Fruit fly (Drosophila melanogaster) whole organism, embryonic: ENCODE data around the gene Mad.

Experiments used
- ATbp ChIP-seq: fragments of 200-800 bp; sonication (Bioruptor generic); optimal IDR thresholded peaks from 2 replicates; lab custom pipeline; 2017; ENCODE audit warnings: missing biosample characterization, mild to moderate bottlenecking, missing genetic modification characterization, missing genetic modification reagents
- Ada2b ChIP-seq: fragments of 200-800 bp; sonication (Bioruptor generic); IDR thresholded peaks from 2 replicates; pipeline ENCODE4 v1.3.6; 2022; ENCODE audit warnings: missing biosample characterization, missing genetic modification characterization
- Atf6 ChIP-seq: fragments of 200-800 bp; sonication (Bioruptor generic); IDR thresholded peaks from 2 replicates; pipeline ENCODE4 v1.3.6; 2022; ENCODE audit warnings: missing biosample characterization, missing genetic modification characterization
- BEAF-32 ChIP-seq: fragments of 200-800 bp; sonication (Bioruptor generic); optimal IDR thresholded peaks from 3 replicates; lab custom pipeline; 2017; ENCODE audit warnings: missing biosample characterization, missing genetic modification characterization, mild to moderate bottlenecking, moderate library complexity, missing genetic modification reagents
- Bdp1 ChIP-seq: fragments of 200-800 bp; sonication (Bioruptor generic); optimal IDR thresholded peaks from 3 replicates; lab custom pipeline; 2016; ENCODE audit warnings: missing biosample characterization, missing genetic modification characterization
- Bteb2 ChIP-seq: fragments of 200-800 bp; sonication (Bioruptor generic); optimal IDR thresholded peaks from 2 replicates; lab custom pipeline; 2016; ENCODE audit warnings: missing biosample characterization, missing genetic modification characterization
- CG11696 ChIP-seq: fragments of 200-800 bp; sonication (Bioruptor generic); IDR thresholded peaks from 2 replicates; pipeline ENCODE4 v1.3.6; 2022; ENCODE audit warnings: missing biosample characterization, missing genetic modification characterization
- CG12071 ChIP-seq: fragments of 200-800 bp; sonication (Bioruptor generic); optimal IDR thresholded peaks from 3 replicates; lab custom pipeline; 2018; ENCODE audit warnings: missing biosample characterization, mild to moderate bottlenecking, missing genetic modification characterization
- CG12104 ChIP-seq: fragments of 200-800 bp; sonication (Bioruptor generic); optimal IDR thresholded peaks from 3 replicates; lab custom pipeline; 2016; ENCODE audit warnings: missing biosample characterization, missing genetic modification characterization
- CG12769 ChIP-seq: fragments of 200-800 bp; sonication (Bioruptor generic); optimal IDR thresholded peaks from 2 replicates; lab custom pipeline; 2019; ENCODE audit warnings: missing biosample characterization, mild to moderate bottlenecking, missing genetic modification characterization, moderate library complexity
- CG15514 ChIP-seq: fragments of 200-800 bp; sonication (Bioruptor generic); optimal IDR thresholded peaks from 3 replicates; lab custom pipeline; 2017; ENCODE audit warnings: missing biosample characterization, missing genetic modification characterization, mild to moderate bottlenecking, moderate library complexity, missing genetic modification reagents
- CG17385 ChIP-seq: fragments of 200-800 bp; sonication (Bioruptor generic); optimal IDR thresholded peaks from 3 replicates; lab custom pipeline; 2018; ENCODE audit warnings: missing biosample characterization, mild to moderate bottlenecking, missing genetic modification characterization
- CG17568 ChIP-seq: fragments of 200-800 bp; sonication (Bioruptor generic); optimal IDR thresholded peaks from 2 replicates; lab custom pipeline; 2018; ENCODE audit warnings: missing biosample characterization, mild to moderate bottlenecking, missing genetic modification characterization, moderate library complexity
- CG2120 ChIP-seq: fragments of 200-800 bp; sonication (Bioruptor generic); optimal IDR thresholded peaks from 3 replicates; lab custom pipeline; 2016; ENCODE audit warnings: missing biosample characterization, missing genetic modification characterization
- CG2678 ChIP-seq: fragments of 200-800 bp; sonication (Bioruptor generic); optimal IDR thresholded peaks from 3 replicates; lab custom pipeline; 2019; ENCODE audit warnings: missing biosample characterization, mild to moderate bottlenecking, missing genetic modification characterization, moderate library complexity
- CG30403 ChIP-seq: fragments of 200-800 bp; sonication (Bioruptor generic); optimal IDR thresholded peaks from 3 replicates; lab custom pipeline; 2016; ENCODE audit warnings: missing biosample characterization, missing genetic modification characterization
- CG32767 ChIP-seq: fragments of 200-800 bp; sonication (Bioruptor generic); IDR thresholded peaks from 2 replicates; pipeline ENCODE4 v1.3.6; 2022; ENCODE audit warnings: missing biosample characterization, missing genetic modification characterization
- CG3281 ChIP-seq: fragments of 200-800 bp; sonication (Bioruptor generic); optimal IDR thresholded peaks from 3 replicates; lab custom pipeline; 2017; ENCODE audit warnings: missing biosample characterization, mild to moderate bottlenecking, missing genetic modification characterization
- CG34376 ChIP-seq: fragments of 200-800 bp; sonication (Bioruptor generic); optimal IDR thresholded peaks from 2 replicates; lab custom pipeline; 2018; ENCODE audit warnings: missing biosample characterization, mild to moderate bottlenecking, missing genetic modification characterization
- CG6175 ChIP-seq: fragments of 200-800 bp; sonication (Bioruptor generic); IDR thresholded peaks from 3 replicates; pipeline ENCODE4 v1.3.6; 2022; ENCODE audit warnings: missing biosample characterization, missing genetic modification characterization
- CG7745 ChIP-seq: fragments of 200-800 bp; sonication (Bioruptor generic); optimal IDR thresholded peaks from 2 replicates; lab custom pipeline; 2018; ENCODE audit warnings: missing biosample characterization, mild to moderate bottlenecking, missing genetic modification characterization, moderate library complexity
- CG7987 ChIP-seq: fragments of 200-800 bp; sonication (Bioruptor generic); optimal IDR thresholded peaks from 2 replicates; lab custom pipeline; 2018; ENCODE audit warnings: missing biosample characterization, mild to moderate bottlenecking, missing genetic modification characterization, moderate library complexity
- CG9609 ChIP-seq: fragments of 200-800 bp; sonication (Bioruptor generic); optimal IDR thresholded peaks from 3 replicates; lab custom pipeline; 2016; ENCODE audit warnings: missing biosample characterization, missing genetic modification characterization
- CG9727 ChIP-seq: fragments of 200-800 bp; sonication (Bioruptor generic); optimal IDR thresholded peaks from 3 replicates; lab custom pipeline; 2017; ENCODE audit warnings: missing biosample characterization, mild to moderate bottlenecking, missing genetic modification characterization
- CoRest ChIP-seq: fragments of 200-800 bp; sonication (Bioruptor generic); optimal IDR thresholded peaks from 3 replicates; lab custom pipeline; 2018; ENCODE audit warnings: missing biosample characterization, mild to moderate bottlenecking, missing genetic modification characterization, moderate library complexity
- CrebB ChIP-seq: fragments of 200-800 bp; sonication (Bioruptor generic); optimal IDR thresholded peaks from 3 replicates; lab custom pipeline; 2018; ENCODE audit warnings: missing biosample characterization, mild to moderate bottlenecking, missing genetic modification characterization
- D ChIP-seq, 2 experiments: fragments of 200-800 bp in 1 of 2; fragments of >200 bp in 1 of 2; sonication (Bioruptor generic) in 1 of 2; optimal IDR thresholded peaks; 2 replicates in 1 of 2; 3 replicates in 1 of 2; lab custom pipeline; 2017; ENCODE audit warnings: mild to moderate bottlenecking in 1 of 2, missing biosample characterization in 1 of 2, missing genetic modification characterization in 1 of 2, missing genetic modification reagents in 1 of 2
- HLH3B ChIP-seq: fragments of 200-800 bp; sonication (Bioruptor generic); IDR thresholded peaks from 2 replicates; pipeline ENCODE4 v1.3.6; 2022; ENCODE audit warnings: missing biosample characterization, missing genetic modification characterization
- HLH54F ChIP-seq: fragments of 200-800 bp; sonication (Bioruptor generic); optimal IDR thresholded peaks from 3 replicates; lab custom pipeline; 2016; ENCODE audit warnings: missing biosample characterization, missing genetic modification characterization
- Lpt ChIP-seq: fragments of >200 bp; optimal IDR thresholded peaks from 2 replicates; lab custom pipeline; 2018; ENCODE audit warnings: missing biosample characterization, missing genetic modification characterization
- Med ChIP-seq: fragments of 200-800 bp; sonication (Bioruptor generic); peaks from one replicate; lab custom pipeline; 2016; ENCODE audit warnings: missing biosample characterization, missing genetic modification characterization, mild to moderate bottlenecking, inconsistent platforms, moderate library complexity
- Rfx ChIP-seq: fragments of 200-800 bp; sonication (Bioruptor generic); IDR thresholded peaks from 2 replicates; pipeline ENCODE4 v1.3.6; 2022; ENCODE audit warnings: missing biosample characterization, missing genetic modification characterization
- Sox102F ChIP-seq: fragments of 200-800 bp; sonication (Bioruptor generic); optimal IDR thresholded peaks from 2 replicates; lab custom pipeline; 2018; ENCODE audit warnings: missing biosample characterization, mild to moderate bottlenecking, missing genetic modification characterization, moderate library complexity
- Sry-β ChIP-seq: fragments of 200-800 bp; sonication (Bioruptor generic); optimal IDR thresholded peaks from 2 replicates; lab custom pipeline; 2018; ENCODE audit warnings: missing biosample characterization, mild to moderate bottlenecking, missing genetic modification characterization, moderate library complexity
- Stat92E ChIP-seq, 3 experiments: fragments of >200 bp in 2 of 3; fragments of 200-800 bp in 1 of 3; sonication (Bioruptor generic) in 1 of 3; optimal IDR thresholded peaks; 2 replicates each; lab custom pipeline; 2017 to 2019; ENCODE audit warnings: missing biosample characterization in 3 of 3, missing genetic modification characterization in 3 of 3, mild to moderate bottlenecking in 1 of 3, moderate library complexity in 1 of 3
- dan ChIP-seq: fragments of 200-800 bp; sonication (Bioruptor generic); IDR thresholded peaks from 2 replicates; pipeline ENCODE4 v1.3.6; 2022; ENCODE audit warnings: missing biosample characterization, missing genetic modification characterization
- gem ChIP-seq: fragments of 200-800 bp; sonication (Bioruptor generic); optimal IDR thresholded peaks from 2 replicates; lab custom pipeline; 2019; ENCODE audit warnings: missing biosample characterization, mild to moderate bottlenecking, missing genetic modification characterization, moderate library complexity
- gsb ChIP-seq: fragments of 200-800 bp; sonication (Bioruptor generic); IDR thresholded peaks from 2 replicates; pipeline ENCODE4 v1.3.6; 2022; ENCODE audit warnings: missing biosample characterization, missing genetic modification characterization
- ind ChIP-seq: fragments of 200-800 bp; sonication (Bioruptor generic); optimal IDR thresholded peaks from 3 replicates; lab custom pipeline; 2016; ENCODE audit warnings: missing biosample characterization, missing genetic modification characterization
- inv ChIP-seq: fragments of 200-800 bp; sonication (Bioruptor generic); IDR thresholded peaks from 2 replicates; pipeline ENCODE4 v1.3.6; 2022; ENCODE audit warnings: missing biosample characterization, missing genetic modification characterization; ENCODE audit not compliant: partially characterized antibody
- nerfin-1 ChIP-seq: fragments of 200-800 bp; sonication (Bioruptor generic); optimal IDR thresholded peaks from 3 replicates; lab custom pipeline; 2019; ENCODE audit warnings: missing biosample characterization, mild to moderate bottlenecking, missing genetic modification characterization, moderate library complexity
- pnt ChIP-seq: fragments of 200-800 bp; sonication (Bioruptor generic); optimal IDR thresholded peaks from 3 replicates; lab custom pipeline; 2016; ENCODE audit warnings: missing biosample characterization, missing genetic modification characterization
- schlank ChIP-seq: fragments of 200-800 bp; sonication (Bioruptor generic); optimal IDR thresholded peaks from 2 replicates; lab custom pipeline; 2018; ENCODE audit warnings: missing biosample characterization, mild to moderate bottlenecking, missing genetic modification characterization
- sd ChIP-seq: fragments of 200-800 bp; sonication (Bioruptor generic); optimal IDR thresholded peaks from 3 replicates; lab custom pipeline; 2018; ENCODE audit warnings: missing biosample characterization, mild to moderate bottlenecking, missing genetic modification characterization, moderate library complexity
- sens ChIP-seq: fragments of 200-800 bp; sonication (Bioruptor generic); peaks from one replicate; lab custom pipeline; 2016; ENCODE audit warnings: missing biosample characterization, missing genetic modification characterization
- slbo ChIP-seq: fragments of 200-800 bp; sonication (Bioruptor generic); IDR thresholded peaks from 2 replicates; pipeline ENCODE4 v1.3.6; 2022; ENCODE audit warnings: missing biosample characterization, missing genetic modification characterization
- trh ChIP-seq: fragments of 200-800 bp; sonication (Bioruptor generic); optimal IDR thresholded peaks from 2 replicates; lab custom pipeline; 2016; ENCODE audit warnings: missing biosample characterization, missing genetic modification characterization
- z ChIP-seq: fragments of 200-800 bp; sonication (Bioruptor generic); IDR thresholded peaks from 3 replicates; pipeline ENCODE4 v1.3.6; 2022; ENCODE audit warnings: missing biosample characterization, missing genetic modification characterization
- zfh2 ChIP-seq: fragments of 200-800 bp; sonication (Bioruptor generic); optimal IDR thresholded peaks from 2 replicates; lab custom pipeline; 2016; ENCODE audit warnings: missing biosample characterization, missing genetic modification characterization

Mad gene

dm6 chr2L:3122216-3122615 lies 37.2 kb downstream of the Mad start:
- no peak for TF ChIP-seq slbo (GFP tag; lab: Robert Waterston, UW)
- TF ChIP-seq z (GFP tag; lab: Robert Waterston, UW), result peak; percentile 92
- no peak for TF ChIP-seq CG30403

dm6 chr2L:3121745-3122144 lies 37.7 kb downstream of the Mad start:
- TF ChIP-seq HLH3B (0 out of 2 replicates have a peak, but pooled peaks have one; percentile 20), CG3281 (GFP tag; lab: Kevin White, UChicago) (peak; percentile 34), Bteb2 (GFP tag; lab: Kevin White, UChicago) (no peak), nerfin-1 (no peak), CG2678 (tag; lab: Kevin White, UChicago) (peak; percentile 34), CG32767 (GFP tag; lab: Robert Waterston, UW) (no peak), HLH54F (GFP tag; lab: Kevin White, UChicago) (peak; percentile 19), CG2120 (peak; percentile 22), Sox102F (no peak), CG12104 (GFP tag; lab: Kevin White, UChicago) (no peak), schlank (tag; lab: Kevin White, UChicago) (no peak), zfh2 (no peak), CrebB (tag; lab: Kevin White, UChicago) (peak; percentile 24), trh (GFP tag; lab: Kevin White, UChicago) (no peak), Ada2b (GFP tag; lab: Robert Waterston, UW) (no peak), CG12769 (tag; lab: Kevin White, UChicago) (peak; percentile 34), sd (peak; percentile 75), ind (GFP tag; lab: Kevin White, UChicago) (no peak), dan (no peak), Rfx (peak; percentile 47; the same call in 1 of the 2 replicates), pnt (no peak), Stat92E (GFP tag; optimal IDR thresholded peaks at IDR 0.05; lab: Kevin White, UChicago) (no peak), gem (tag; lab: Kevin White, UChicago) (peak; percentile 32), ATbp (GFP tag; lab: Kevin White, UChicago) (peak; percentile 49), sens (GFP tag; lab: Kevin White, UChicago) (peak; percentile 76), CoRest (tag; lab: Kevin White, UChicago) (peak; percentile 25), CG9727 (GFP tag; lab: Kevin White, UChicago) (peak; percentile 40), CG6175 (GFP tag; lab: Robert Waterston, UW) (no peak), Lpt (GFP tag; lab: Kevin White, UChicago) (no peak), CG12071 (GFP tag; lab: Kevin White, UChicago) (peak; percentile 28), CG34376 (peak; percentile 36), inv (GFP tag; lab: Robert Waterston, UW) (no peak), CG15514 (peak; percentile 32), CG17568 (GFP tag; lab: Kevin White, UChicago) (peak; percentile 24), CG9609 (GFP tag; lab: Kevin White, UChicago) (no peak), Bdp1 (GFP tag; lab: Kevin White, UChicago) (peak; percentile 5), D (optimal IDR thresholded peaks at IDR 0.05; lab: Kevin White, UChicago) (no peak), D (GFP tag; optimal IDR thresholded peaks at IDR 0.05; lab: Kevin White, UChicago) (peak; percentile 1), gsb (GFP tag; lab: Robert Waterston, UW) (no peak), Atf6 (0 out of 2 replicates have a peak, but pooled peaks have one; percentile 8), CG7987 (GFP tag; lab: Kevin White, UChicago) (peak; percentile 51), CG7745 (peak; percentile 5), Sry-β (GFP tag; lab: Kevin White, UChicago) (no peak), CG17385 (GFP tag; lab: Kevin White, UChicago) (peak; percentile 4), Med (GFP tag; lab: Kevin White, UChicago) (peak; percentile 26), CG11696 (GFP tag; lab: Robert Waterston, UW) (peak; percentile 25; the same call in 1 of the 2 replicates), BEAF-32 (GFP tag; lab: Kevin White, UChicago) (no peak)
